Fruit fly (Drosophila melanogaster) S2 (cell line): ENCODE measurements around the gene PIG-P.

ENCODE experiments used
- CG8478 ChIP-seq: fragments of >200 bp; optimal IDR thresholded peaks from 2 replicates; lab custom pipeline; 2018
- CTCF ChIP-seq, 2 experiments: fragments of >200 bp; optimal IDR thresholded peaks; 2 replicates each; lab custom pipeline; 2018

PIG-P gene

DNA sequence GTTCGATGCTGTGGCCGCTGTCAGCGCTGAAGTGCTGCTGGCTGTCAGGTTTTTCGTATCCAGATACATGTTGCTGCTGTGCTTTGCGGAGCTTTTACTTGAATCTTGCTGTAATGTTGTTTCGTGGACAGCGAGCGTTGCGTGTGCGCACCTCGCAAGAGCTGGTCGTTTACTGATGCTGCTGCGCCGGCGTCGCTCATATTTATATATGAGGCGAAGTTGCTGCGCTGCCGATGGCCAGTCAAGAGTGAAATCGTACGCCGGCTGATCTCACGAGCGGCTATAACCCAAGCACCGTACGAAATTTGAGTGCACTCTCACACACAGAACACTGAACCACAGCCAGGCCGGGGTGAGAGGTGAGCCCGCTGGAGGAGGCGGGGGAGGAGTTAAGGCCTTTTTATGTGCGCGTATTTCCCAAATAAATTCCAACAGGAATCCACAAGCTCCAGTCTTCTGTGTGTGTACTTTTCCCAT is 40.7 kb downstream of the PIG-P start:
- TF ChIP-seq CTCF (optimal IDR thresholded peaks at IDR 0.05; lab: Kevin White, UChicago) (no peak), CG8478 (lab: Kevin White, UChicago) (no peak)

DNA sequence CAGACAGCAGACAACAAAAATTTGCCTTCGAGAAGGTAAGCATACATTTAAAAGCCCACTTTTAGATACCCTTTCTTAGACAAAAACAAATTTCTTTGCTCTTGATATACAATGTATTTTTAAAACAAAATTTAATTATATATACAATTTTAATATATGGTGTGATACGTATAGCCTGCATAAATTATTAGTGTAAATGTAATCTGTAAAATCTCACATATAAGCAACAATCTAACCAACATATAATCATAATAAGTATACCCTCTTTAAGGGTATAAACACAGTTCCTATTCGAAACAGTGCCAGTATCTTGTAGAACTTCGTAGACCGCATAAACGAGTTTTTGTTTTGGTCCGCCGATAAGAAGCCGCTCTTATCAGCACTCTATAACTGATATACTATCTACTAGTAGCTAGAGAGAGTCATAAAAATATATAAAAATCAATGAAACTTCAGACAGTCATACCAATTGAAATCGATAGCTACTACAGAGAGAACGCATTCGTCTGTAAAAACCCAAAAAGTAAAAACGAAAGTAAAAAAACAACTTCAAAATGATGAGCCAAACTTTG is 43.7 kb downstream of the PIG-P start, which contains the start of gene Kaz-m1:
Gene Kaz-m1, plus strand, starts transcription at position 460 of the 572 bp plus-strand sequence.
- no peak for TF ChIP-seq CTCF (optimal IDR thresholded peaks at IDR 0.05; lab: Kevin White, UChicago)
- no peak for TF ChIP-seq CG8478 (lab: Kevin White, UChicago)

DNA sequence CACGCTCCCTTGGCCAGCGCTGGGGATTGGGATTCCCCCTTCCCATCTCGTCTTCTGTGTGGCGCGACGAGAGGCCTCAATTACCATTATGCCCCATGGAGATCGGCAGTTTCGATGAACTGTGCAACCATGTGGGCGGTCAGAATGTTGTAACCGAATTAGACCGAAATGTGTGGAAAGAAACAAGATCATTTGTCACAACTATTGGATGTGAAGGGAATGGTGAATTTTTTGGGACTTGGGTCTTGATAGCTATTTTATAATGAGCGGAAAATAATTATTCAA is 44.4 kb downstream of the PIG-P start:
- TF ChIP-seq CG8478 (lab: Kevin White, UChicago) = no peak

DNA sequence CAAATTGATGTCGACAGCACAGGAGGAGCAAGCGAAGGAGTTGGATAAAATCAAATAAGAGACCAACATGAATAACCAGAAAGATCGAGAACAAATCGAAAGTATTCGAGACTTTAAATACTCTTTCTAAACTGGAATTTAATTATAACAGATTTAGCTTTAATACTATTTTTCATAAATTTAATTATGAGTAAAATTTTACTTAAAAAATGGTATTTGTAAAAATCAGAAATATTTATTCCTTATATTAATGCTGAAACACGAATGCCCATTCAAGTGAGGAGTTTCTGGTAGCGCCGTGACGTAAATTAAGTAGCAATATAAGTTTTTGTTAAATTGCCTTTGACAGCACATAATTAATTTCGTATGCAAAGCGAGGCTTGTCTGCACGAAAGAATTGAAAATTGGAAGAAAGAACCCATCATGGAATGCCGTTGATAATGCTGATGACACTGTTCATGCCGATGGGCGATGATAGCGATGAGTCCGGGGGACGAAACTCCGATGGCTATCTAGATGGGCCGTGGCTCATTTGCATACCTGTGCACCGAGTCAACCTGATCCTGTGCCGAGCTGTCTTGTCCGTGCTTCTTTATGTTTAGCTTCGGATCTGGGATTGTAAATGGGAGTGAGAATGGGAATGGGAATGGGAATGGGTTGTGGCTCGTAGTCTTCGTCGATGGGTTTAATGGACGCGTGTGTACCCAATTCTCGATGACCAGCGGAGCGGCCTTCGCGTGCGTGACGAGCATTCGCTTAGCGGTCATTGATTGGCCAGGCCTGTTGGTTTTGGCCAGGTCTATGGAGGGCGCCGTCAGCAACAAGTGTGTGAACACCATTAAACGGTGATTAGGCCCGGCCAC is 45.0 kb downstream of the PIG-P start:
- TF ChIP-seq CTCF (optimal IDR thresholded peaks at IDR 0.05; lab: Kevin White, UChicago) = no peak

DNA sequence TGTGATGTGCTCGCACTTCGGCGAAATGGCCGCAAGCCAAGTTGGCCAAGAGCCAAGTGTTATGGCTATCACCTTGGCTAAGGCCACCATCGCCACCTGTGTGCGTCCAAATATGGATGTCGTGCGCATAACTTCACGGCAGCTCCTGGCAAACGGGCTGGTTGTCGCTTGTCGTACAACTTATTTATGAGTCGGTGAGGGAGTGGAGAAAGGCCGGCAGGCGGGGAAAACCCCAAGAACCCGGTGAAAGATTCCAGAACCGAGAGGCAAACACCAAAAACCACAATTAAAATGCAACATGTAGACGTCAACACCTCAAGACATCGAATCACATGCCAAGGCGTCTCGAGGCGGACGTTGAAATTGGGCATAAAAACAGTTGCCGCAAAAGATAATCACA is 45.7 kb downstream of the PIG-P start:
- no peak for TF ChIP-seq CTCF (optimal IDR thresholded peaks at IDR 0.05; lab: Kevin White, UChicago)
- no peak for TF ChIP-seq CG8478 (lab: Kevin White, UChicago)

DNA sequence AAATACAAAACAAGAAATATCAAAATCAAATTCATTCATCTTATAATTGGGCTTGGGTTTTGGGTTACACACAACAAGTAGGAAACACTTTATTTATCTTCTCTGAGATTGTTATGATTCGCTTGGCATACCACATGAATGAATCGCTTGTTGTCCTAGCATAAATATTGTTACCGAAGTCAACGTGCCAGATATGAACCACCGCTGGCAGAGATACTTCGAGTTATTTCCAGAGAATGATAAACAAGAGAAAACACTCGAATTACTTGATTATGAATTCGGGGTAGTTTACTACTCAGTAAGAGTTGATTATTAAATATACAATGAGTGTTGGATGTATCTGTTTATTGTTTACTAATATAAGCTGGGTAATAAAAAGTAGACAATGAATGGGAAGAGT is 46.5 kb downstream of the PIG-P start:
- TF ChIP-seq CTCF (optimal IDR thresholded peaks at IDR 0.05; lab: Kevin White, UChicago) (no peak), CG8478 (lab: Kevin White, UChicago) (no peak)

DNA sequence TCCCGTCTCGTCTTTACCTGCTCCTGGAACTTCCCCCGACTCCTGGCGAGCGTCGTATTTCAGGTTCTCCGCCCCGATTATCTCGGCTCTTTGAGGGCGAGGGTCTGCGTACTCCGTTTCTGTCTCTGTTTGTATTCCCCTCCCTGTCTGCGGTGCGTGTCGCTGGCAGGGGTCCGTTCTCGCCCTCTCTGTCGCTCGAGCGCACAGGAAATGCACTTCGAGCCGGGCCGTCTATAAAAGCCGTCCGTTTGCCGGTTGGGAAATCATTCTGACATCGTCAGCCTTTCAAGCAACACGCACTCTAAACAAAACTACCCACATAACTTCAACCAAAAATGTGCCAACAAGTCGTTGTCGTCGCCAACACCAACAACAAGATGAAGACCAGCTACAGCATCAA is 47.4 kb downstream of the PIG-P start:
- TF ChIP-seq CTCF (optimal IDR thresholded peaks at IDR 0.05; lab: Kevin White, UChicago) = no peak
- TF ChIP-seq CG8478 (lab: Kevin White, UChicago) = no peak

DNA sequence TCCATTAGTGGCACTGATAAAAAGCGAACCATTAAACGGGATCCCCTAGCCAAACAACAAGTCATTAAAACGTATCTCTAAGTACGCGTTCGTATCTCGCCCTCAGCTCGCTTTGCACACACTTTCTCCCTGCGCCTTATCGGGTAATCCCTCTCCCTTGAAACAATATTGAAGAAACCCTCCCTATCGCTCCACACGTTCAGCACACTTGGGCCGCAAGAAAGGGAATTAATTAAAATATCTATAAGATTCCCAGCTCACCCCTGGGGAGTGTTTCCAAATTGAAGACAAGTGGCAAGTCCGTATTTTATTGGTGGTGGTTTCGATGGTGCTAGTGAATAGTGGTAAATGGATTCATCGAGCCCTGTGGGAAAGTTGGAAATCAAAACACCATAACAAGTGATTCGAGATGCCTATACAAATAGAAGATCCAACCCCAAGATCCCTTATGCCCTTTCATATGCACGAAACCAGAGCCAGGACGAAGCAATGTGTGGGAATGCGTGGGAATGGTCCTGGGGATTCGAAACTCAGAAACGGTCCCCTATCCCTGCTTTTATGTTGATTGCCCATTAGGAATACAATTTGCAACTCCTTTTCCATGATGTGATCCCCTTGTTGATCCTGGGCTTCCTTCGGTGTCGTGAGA is 48.1 kb downstream of the PIG-P start:
- TF ChIP-seq CTCF (optimal IDR thresholded peaks at IDR 0.05; lab: Kevin White, UChicago) = no peak
- TF ChIP-seq CG8478 (lab: Kevin White, UChicago) = no peak

DNA sequence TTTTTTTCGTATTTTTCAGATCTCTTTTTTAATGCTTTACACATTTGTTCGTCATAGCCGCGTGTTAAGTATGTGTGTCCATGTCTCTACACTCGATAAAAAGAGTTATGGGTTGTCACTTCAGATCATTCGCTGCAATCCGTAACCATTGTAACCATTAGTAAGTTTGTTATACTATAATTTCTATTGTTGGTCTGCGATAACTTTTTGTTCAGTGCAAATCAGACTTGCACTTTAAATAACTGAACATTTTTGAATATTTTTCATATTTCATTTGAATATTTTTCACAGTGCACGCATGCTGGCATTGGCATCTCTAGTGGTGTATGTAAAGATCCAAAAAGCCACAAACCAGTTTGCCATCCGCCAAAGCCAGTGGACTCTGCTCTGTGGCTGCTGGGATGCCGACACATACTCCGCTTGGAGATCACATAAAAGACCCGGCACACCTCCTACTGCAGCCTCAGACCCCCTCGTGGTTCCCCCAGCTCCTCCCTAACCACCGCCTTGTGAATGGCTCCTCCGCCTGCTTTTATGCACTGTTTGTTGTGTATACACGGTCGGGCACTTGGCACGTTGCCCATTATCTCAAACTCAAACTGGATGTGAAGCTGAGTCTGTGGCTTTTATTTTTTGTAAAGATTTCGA is 49.0 kb downstream of the PIG-P start:
- TF ChIP-seq CTCF (optimal IDR thresholded peaks at IDR 0.05; lab: Kevin White, UChicago) (no peak), CG8478 (lab: Kevin White, UChicago) (no peak)

DNA sequence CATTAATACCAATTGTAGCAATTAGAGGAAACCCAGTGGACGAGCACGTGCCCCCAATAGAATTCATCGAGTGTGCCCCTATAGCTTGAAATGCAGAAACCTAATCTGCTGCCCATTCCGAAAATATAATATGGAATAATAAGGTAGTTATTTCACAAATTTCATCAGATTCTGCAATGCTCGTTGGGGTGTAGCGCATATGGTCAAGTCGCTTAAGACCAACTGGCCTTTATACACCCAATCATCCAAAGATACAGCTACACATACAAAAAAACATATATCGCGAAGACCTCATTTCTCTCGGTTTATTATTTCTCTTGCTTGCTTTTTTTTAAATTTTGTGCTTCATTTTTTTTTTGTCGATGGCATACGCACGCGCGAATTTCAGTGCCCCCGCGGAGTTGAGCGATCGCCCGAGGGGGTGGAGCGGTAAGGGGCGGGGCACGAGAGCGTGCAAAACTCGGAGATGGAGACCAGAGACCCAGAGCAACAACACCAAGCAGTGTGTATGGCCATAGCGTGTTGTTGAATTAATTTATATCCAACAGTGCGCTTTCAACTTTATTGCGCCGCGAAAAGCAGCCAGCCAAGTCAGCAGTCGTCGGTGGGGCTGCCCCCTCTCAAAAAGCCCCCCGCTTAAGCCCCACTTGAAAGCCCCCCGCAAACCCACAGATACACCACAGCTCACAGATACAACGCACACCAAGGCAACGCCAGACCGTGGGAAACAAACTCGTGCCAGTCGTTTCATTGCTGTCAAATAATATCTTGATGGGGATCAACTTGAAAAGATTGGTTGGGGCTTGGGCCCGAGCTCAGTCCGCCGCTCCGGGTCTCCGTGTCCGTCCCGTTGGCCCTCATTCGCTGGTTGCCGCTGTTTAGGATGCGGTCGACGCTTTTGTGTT is 49.8 kb downstream of the PIG-P start:
- TF ChIP-seq CTCF (optimal IDR thresholded peaks at IDR 0.05; lab: Kevin White, UChicago) = no peak
- TF ChIP-seq CG8478 (lab: Kevin White, UChicago) = no peak
